Worm (Caenorhabditis elegans) whole organism, L1 larva: ENCODE results near the gene oat-1.

Experiments used
- C34B4.2 ChIP-seq: sonication (generic microtip); optimal IDR thresholded peaks from 2 replicates; lab custom pipeline; 2017; ENCODE audit warnings: mild to moderate bottlenecking, missing genetic modification characterization, missing compliant biosample characterization
- F16B12.6 ChIP-seq: fragments of 150-350 bp; optimal IDR thresholded peaks from 2 replicates; lab custom pipeline; 2014; ENCODE audit warnings: missing biosample characterization, missing genetic modification characterization
- Y116A8C.19 ChIP-seq: sonication (generic microtip); optimal IDR thresholded peaks from 2 replicates; lab custom pipeline; 2016; ENCODE audit warnings: missing compliant biosample characterization, missing genetic modification characterization, borderline replicate concordance
- aha-1 ChIP-seq: fragments of 150-350 bp; optimal IDR thresholded peaks from 2 replicates; lab custom pipeline; 2014; ENCODE audit warnings: missing biosample characterization, missing genetic modification characterization
- alr-1 ChIP-seq: fragments of 200-800 bp; sonication (Bioruptor generic); optimal IDR thresholded peaks from 2 replicates; lab custom pipeline; 2018; ENCODE audit warnings: borderline replicate concordance, mild to moderate bottlenecking, missing genetic modification characterization, missing compliant biosample characterization
- aly-2 ChIP-seq: fragments of 150-350 bp; optimal IDR thresholded peaks from 2 replicates; lab custom pipeline; 2014; ENCODE audit warnings: missing biosample characterization, missing genetic modification characterization
- ama-1 ChIP-seq: fragments of 150-350 bp; optimal IDR thresholded peaks from 2 replicates; lab custom pipeline; 2014
- blmp-1 ChIP-seq: fragments of 150-350 bp; optimal IDR thresholded peaks from 2 replicates; lab custom pipeline; 2014; ENCODE audit warnings: missing biosample characterization, missing genetic modification characterization
- ceh-63 ChIP-seq: fragments of 200-800 bp; sonication (Bioruptor generic); optimal IDR thresholded peaks from 2 replicates; lab custom pipeline; 2018; ENCODE audit warnings: mild to moderate bottlenecking, missing genetic modification characterization, missing compliant biosample characterization
- ceh-8 ChIP-seq: fragments of 200-800 bp; sonication (Bioruptor generic); optimal IDR thresholded peaks from 2 replicates; lab custom pipeline; 2018; ENCODE audit warnings: mild to moderate bottlenecking, missing genetic modification characterization, moderate library complexity, missing compliant biosample characterization
- ceh-82 ChIP-seq, 3 experiments: fragments of 150-350 bp in 1 of 3; sonication (generic microtip) in 2 of 3; optimal IDR thresholded peaks; 2 replicates each; lab custom pipeline; 2014 to 2017; ENCODE audit warnings: missing biosample characterization in 3 of 3, missing genetic modification characterization in 3 of 3
- ceh-88 ChIP-seq: fragments of 200-800 bp; sonication (Bioruptor generic); IDR thresholded peaks from 2 replicates; pipeline ENCODE4 v1.3.6; 2022; ENCODE audit warnings: missing genetic modification characterization, missing compliant biosample characterization
- ceh-90 ChIP-seq: sonication (generic microtip); optimal IDR thresholded peaks from 2 replicates; lab custom pipeline; 2016; ENCODE audit warnings: missing genetic modification characterization, missing compliant biosample characterization
- egl-13 ChIP-seq: sonication (generic microtip); optimal IDR thresholded peaks from 2 replicates; lab custom pipeline; 2016; ENCODE audit warnings: missing genotype, missing genetic modification reagents, missing genetic modification characterization, missing compliant biosample characterization
- egl-27 ChIP-seq, 2 experiments: fragments of 150-350 bp in 1 of 2; sonication (generic microtip); optimal IDR thresholded peaks; 3 replicates each; lab custom pipeline; 2017 to 2018; ENCODE audit warnings: missing biosample characterization in 2 of 2, missing genetic modification characterization in 2 of 2, missing genetic modification reagents in 2 of 2
- elt-2 ChIP-seq: sonication (generic microtip); optimal IDR thresholded peaks from 2 replicates; lab custom pipeline; 2016; ENCODE audit warnings: missing genetic modification characterization, mild to moderate bottlenecking, inconsistent platforms, missing compliant biosample characterization, missing genetic modification reagents
- elt-3 ChIP-seq, 6 experiments: fragments of 150-350 bp in 1 of 6; sonication (generic microtip); optimal IDR thresholded peaks; 2 replicates each; lab custom pipeline; 2017 to 2018; ENCODE audit warnings: missing biosample characterization in 6 of 6, missing genetic modification characterization in 6 of 6, inconsistent platforms in 1 of 6
- ets-5 ChIP-seq: fragments of 200-800 bp; sonication (Bioruptor generic); IDR thresholded peaks from 2 replicates; pipeline ENCODE4 v1.3.6; 2022; ENCODE audit warnings: missing genetic modification characterization, missing compliant biosample characterization
- fkh-4 ChIP-seq: sonication (generic microtip); optimal IDR thresholded peaks from 2 replicates; lab custom pipeline; 2016; ENCODE audit warnings: missing compliant biosample characterization, missing genetic modification characterization, borderline replicate concordance
- fos-1 ChIP-seq: fragments of 150-350 bp; optimal IDR thresholded peaks from 2 replicates; lab custom pipeline; 2014; ENCODE audit warnings: missing biosample characterization, missing genetic modification characterization
- hlh-17 ChIP-seq: fragments of 200-800 bp; sonication (Bioruptor generic); optimal IDR thresholded peaks from 2 replicates; lab custom pipeline; 2018; ENCODE audit warnings: missing genetic modification characterization, mild to moderate bottlenecking, missing compliant biosample characterization, moderate library complexity, borderline replicate concordance
- hlh-4 ChIP-seq: sonication (generic microtip); optimal IDR thresholded peaks from 2 replicates; lab custom pipeline; 2016; ENCODE audit warnings: mild to moderate bottlenecking, missing genetic modification characterization, missing compliant biosample characterization
- irx-1 ChIP-seq: sonication (generic microtip); optimal IDR thresholded peaks from 2 replicates; lab custom pipeline; 2016; ENCODE audit warnings: missing genetic modification characterization, missing compliant biosample characterization
- isw-1 ChIP-seq: fragments of 200-800 bp; sonication (Bioruptor generic); IDR thresholded peaks from 2 replicates; pipeline ENCODE4 v1.3.6; 2022; ENCODE audit warnings: missing genetic modification characterization, missing compliant biosample characterization
- jun-1 ChIP-seq: fragments of 150-350 bp; optimal IDR thresholded peaks from 2 replicates; lab custom pipeline; 2014; ENCODE audit warnings: missing biosample characterization, missing genetic modification reagents, missing genetic modification characterization
- lin-14 ChIP-seq: fragments of 200-800 bp; sonication (Bioruptor generic); optimal IDR thresholded peaks from 2 replicates; lab custom pipeline; 2018; ENCODE audit warnings: mild to moderate bottlenecking, missing genetic modification characterization, moderate library complexity, missing compliant biosample characterization
- lin-35 ChIP-seq, 2 experiments: fragments of 150-350 bp; optimal IDR thresholded peaks; 2 replicates each; lab custom pipeline; 2014; ENCODE audit warnings: missing biosample characterization in 2 of 2, missing genetic modification characterization in 2 of 2, missing genetic modification reagents in 2 of 2
- lir-3 ChIP-seq: sonication (generic microtip); optimal IDR thresholded peaks from 2 replicates; lab custom pipeline; 2016; ENCODE audit warnings: mild to moderate bottlenecking, missing genetic modification characterization, moderate library complexity, missing compliant biosample characterization; ENCODE audit not compliant: poor library complexity
- lsy-2 ChIP-seq, 2 experiments: fragments of 150-350 bp; optimal IDR thresholded peaks; 2 replicates each; lab custom pipeline; 2014; ENCODE audit warnings: missing biosample characterization in 2 of 2, missing genetic modification characterization in 2 of 2
- mep-1 ChIP-seq: fragments of 150-350 bp; optimal IDR thresholded peaks from 2 replicates; lab custom pipeline; 2014; ENCODE audit warnings: missing biosample characterization, missing genetic modification characterization
- nhr-12 ChIP-seq: sonication (generic microtip); optimal IDR thresholded peaks from 2 replicates; lab custom pipeline; 2017; ENCODE audit warnings: missing biosample characterization, missing genetic modification characterization
- nhr-19 ChIP-seq: fragments of 200-800 bp; sonication (Bioruptor generic); conservative IDR thresholded peaks from 2 replicates; pipeline ENCODE4 v1.3.6; 2022; ENCODE audit warnings: missing genetic modification characterization, missing compliant biosample characterization
- nhr-47 ChIP-seq: sonication (generic microtip); optimal IDR thresholded peaks from 2 replicates; lab custom pipeline; 2016; ENCODE audit warnings: mild to moderate bottlenecking, missing genetic modification characterization, moderate library complexity, missing compliant biosample characterization
- nhr-71 ChIP-seq: sonication (generic microtip); optimal IDR thresholded peaks from 2 replicates; lab custom pipeline; 2016; ENCODE audit warnings: mild to moderate bottlenecking, missing genetic modification characterization, moderate library complexity, missing compliant biosample characterization
- nhr-76 ChIP-seq: sonication (generic microtip); optimal IDR thresholded peaks from 2 replicates; lab custom pipeline; 2017; ENCODE audit warnings: missing biosample characterization, missing genetic modification characterization
- nhr-84 ChIP-seq: sonication (generic microtip); optimal IDR thresholded peaks from 2 replicates; lab custom pipeline; 2017; ENCODE audit warnings: missing biosample characterization, missing genetic modification characterization
- nhr-90 ChIP-seq: sonication (generic microtip); optimal IDR thresholded peaks from 2 replicates; lab custom pipeline; 2016; ENCODE audit warnings: mild to moderate bottlenecking, missing genetic modification characterization, missing compliant biosample characterization; ENCODE audit not compliant: poor library complexity
- pqm-1 ChIP-seq: sonication (generic microtip); optimal IDR thresholded peaks from 3 replicates; lab custom pipeline; 2017; ENCODE audit warnings: missing biosample characterization, missing genetic modification characterization
- skn-1 ChIP-seq: fragments of 150-350 bp; optimal IDR thresholded peaks from 2 replicates; lab custom pipeline; 2014; ENCODE audit warnings: missing biosample characterization, missing genetic modification characterization
- snpc-4 ChIP-seq: fragments of 150-350 bp; optimal IDR thresholded peaks from 2 replicates; lab custom pipeline; 2014; ENCODE audit warnings: missing biosample characterization, missing genetic modification characterization
- snu-23 ChIP-seq: sonication (generic microtip); optimal IDR thresholded peaks from 2 replicates; lab custom pipeline; 2016; ENCODE audit warnings: missing genetic modification characterization, missing compliant biosample characterization
- sptf-1 ChIP-seq: fragments of 150-350 bp; optimal IDR thresholded peaks from 2 replicates; lab custom pipeline; 2014; ENCODE audit warnings: missing biosample characterization, missing genetic modification characterization
- sup-37 ChIP-seq: fragments of 200-800 bp; sonication (Bioruptor generic); optimal IDR thresholded peaks from 2 replicates; lab custom pipeline; 2018; ENCODE audit warnings: mild to moderate bottlenecking, missing genetic modification characterization, missing compliant biosample characterization
- tbx-2 ChIP-seq: sonication (generic microtip); optimal IDR thresholded peaks from 2 replicates; lab custom pipeline; 2016; ENCODE audit warnings: missing genetic modification characterization, missing compliant biosample characterization
- tlp-1 ChIP-seq: fragments of 150-350 bp; optimal IDR thresholded peaks from 2 replicates; lab custom pipeline; 2014; ENCODE audit warnings: missing biosample characterization, missing genetic modification characterization
- unc-62 ChIP-seq: fragments of 150-350 bp; optimal IDR thresholded peaks from 2 replicates; lab custom pipeline; 2014; ENCODE audit warnings: missing biosample characterization, missing genetic modification reagents, missing genetic modification characterization
- unc-86 ChIP-seq: sonication (generic microtip); optimal IDR thresholded peaks from 2 replicates; lab custom pipeline; 2016; ENCODE audit warnings: missing genetic modification characterization, missing compliant biosample characterization
- unc-98 ChIP-seq: fragments of 200-800 bp; sonication (Bioruptor generic); IDR thresholded peaks from 2 replicates; pipeline ENCODE4 v1.3.6; 2022; ENCODE audit warnings: missing genetic modification characterization, missing compliant biosample characterization
- vab-15 ChIP-seq: sonication (generic microtip); optimal IDR thresholded peaks from 2 replicates; lab custom pipeline; 2017; ENCODE audit warnings: missing genotype, mild to moderate bottlenecking, missing genetic modification characterization, missing compliant biosample characterization
- xbp-1 ChIP-seq: sonication (generic microtip); optimal IDR thresholded peaks from 2 replicates; lab custom pipeline; 2016; ENCODE audit warnings: missing genetic modification characterization, missing compliant biosample characterization
- zip-4 ChIP-seq: fragments of 200-800 bp; sonication (Bioruptor generic); optimal IDR thresholded peaks from 2 replicates; lab custom pipeline; 2018; ENCODE audit warnings: mild to moderate bottlenecking, missing genetic modification characterization, moderate library complexity, missing compliant biosample characterization

Gene oat-1

DNA sequence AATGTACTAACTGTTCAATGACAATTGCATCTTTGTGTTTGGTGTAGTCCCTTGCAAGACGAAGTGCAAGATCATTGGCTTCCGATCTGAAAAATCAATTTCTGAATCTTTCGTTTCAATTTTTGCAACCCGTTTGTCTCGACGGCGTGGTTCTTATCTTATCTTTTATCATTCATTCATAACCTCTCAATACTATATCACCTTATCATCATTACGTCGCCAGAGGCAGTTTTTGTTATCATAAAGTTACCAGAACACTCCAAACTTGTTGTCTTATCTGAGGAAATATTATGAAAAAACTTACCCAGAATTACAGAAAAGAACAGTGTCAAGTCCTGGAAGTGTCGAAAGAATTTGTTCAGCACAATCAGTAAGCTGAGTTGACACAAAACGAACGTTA lies 21.9 kb downstream of the oat-1 start:
- TF ChIP-seq unc-98 (no peak), egl-27 (tag; optimal IDR thresholded peaks at IDR 0.05; lab: Kevin White, UChicago) (no peak), blmp-1 (peak; percentile 1), nhr-47 (tag; lab: Kevin White, UChicago) (no peak), isw-1 (GFP tag; lab: Robert Waterston, UW) (no peak), snu-23 (GFP tag; lab: Kevin White, UChicago) (no peak), lir-3 (tag; lab: Kevin White, UChicago) (no peak), hlh-4 (no peak), lin-14 (GFP tag; lab: Kevin White, UChicago) (peak; percentile 20), ceh-88 (no peak), nhr-84 (no peak), elt-2 (tag; lab: Kevin White, UChicago) (peak; percentile 97), egl-13 (tag; lab: Kevin White, UChicago) (no peak), F16B12.6 (tag; lab: Kevin White, UChicago) (no peak), hlh-17 (GFP tag; lab: Kevin White, UChicago) (no peak), nhr-71 (tag; lab: Kevin White, UChicago) (peak; percentile 17), elt-3 (tag; optimal IDR thresholded peaks at IDR 0.05; lab: Kevin White, UChicago) (peak in 5 of 6 experiments; percentile 0 to 97 (median 93)), ceh-8 (GFP tag; lab: Kevin White, UChicago) (no peak), ceh-90 (no peak), ceh-63 (GFP tag; lab: Kevin White, UChicago) (no peak), alr-1 (tag; lab: Kevin White, UChicago) (no peak), aha-1 (tag; lab: Kevin White, UChicago) (no peak), unc-86 (tag; lab: Kevin White, UChicago) (no peak), ceh-82 (tag; optimal IDR thresholded peaks at IDR 0.05; lab: Kevin White, UChicago) (no peak), nhr-76 (tag; lab: Kevin White, UChicago) (no peak), skn-1 (tag; lab: Kevin White, UChicago) (no peak), unc-62 (GFP tag; lab: Kevin White, UChicago) (no peak), tlp-1 (tag; lab: Kevin White, UChicago) (no peak), ama-1 (lab: Kevin White, UChicago) (no peak), fkh-4 (no peak), sptf-1 (tag; lab: Kevin White, UChicago) (no peak), fos-1 (tag; lab: Kevin White, UChicago) (no peak), nhr-19 (GFP tag; lab: Robert Waterston, UW) (no peak), zip-4 (GFP tag; lab: Kevin White, UChicago) (no peak), mep-1 (tag; lab: Kevin White, UChicago) (no peak), Y116A8C.19 (tag; lab: Kevin White, UChicago) (no peak), C34B4.2 (no peak), lsy-2 (tag; optimal IDR thresholded peaks at IDR 0.05; lab: Kevin White, UChicago) (peak in 1 of 2 experiments; percentile 12), nhr-12 (tag; lab: Kevin White, UChicago) (no peak), nhr-90 (tag; lab: Kevin White, UChicago) (peak; percentile 1), tbx-2 (tag; lab: Kevin White, UChicago) (no peak), pqm-1 (tag; lab: Kevin White, UChicago) (peak; percentile 34), xbp-1 (tag; lab: Kevin White, UChicago) (no peak), lin-35 (GFP tag; optimal IDR thresholded peaks at IDR 0.05; lab: Kevin White, UChicago) (peak in 1 of 2 experiments; percentile 7), sup-37 (GFP tag; lab: Kevin White, UChicago) (no peak), aly-2 (no peak), jun-1 (tag; lab: Kevin White, UChicago) (no peak), ets-5 (no peak), vab-15 (tag; lab: Kevin White, UChicago) (no peak), snpc-4 (tag; lab: Kevin White, UChicago) (no peak), irx-1 (no peak)
- TF ChIP-seq, all 84 proteins: peak for 9
